Worm (Caenorhabditis elegans): ENCODE measurements around the gene cyp-23A1.

The cyp-23A1 gene

DNA sequence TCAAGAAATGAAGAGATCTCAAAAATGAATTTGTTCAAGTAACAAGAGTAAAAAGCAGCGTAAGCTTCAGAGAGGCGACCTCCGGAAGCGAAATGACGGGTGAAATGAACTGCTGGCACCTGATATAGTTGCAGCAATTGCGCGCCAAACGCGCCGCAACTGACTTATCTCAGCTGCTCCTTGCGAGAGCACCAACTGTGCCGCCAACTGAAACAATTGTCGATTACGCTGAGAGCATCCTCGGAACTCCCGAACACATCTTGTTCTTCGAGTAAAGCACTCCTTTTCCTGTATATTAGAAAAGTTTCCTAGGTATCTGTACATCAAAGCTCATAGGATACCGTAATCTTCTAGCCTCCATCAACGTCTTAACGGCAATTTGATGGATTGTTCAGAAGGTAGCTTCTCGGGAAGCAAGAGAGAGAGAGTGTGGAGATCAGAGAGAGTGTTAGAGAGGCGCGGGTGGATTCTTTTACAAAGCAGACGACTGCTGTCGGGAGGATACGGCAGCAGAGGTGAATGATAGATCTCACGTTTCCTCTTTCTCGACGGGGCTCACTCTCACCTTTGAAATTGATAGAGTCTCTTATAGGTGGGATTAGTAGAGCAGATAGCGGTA is 8.1 kb downstream of the cyp-23A1 start:
- TF ChIP-seq T22C8.4 (GFP tag; IDR thresholded peaks at IDR 0.05) = no peak
- TF ChIP-seq klf-2 (GFP tag; conservative IDR thresholded peaks at IDR 0.05) = no peak
- TF ChIP-seq ref-1 (GFP tag; conservative IDR thresholded peaks at IDR 0.05) = no peak
- no peak for TF ChIP-seq flt-1 (GFP tag; IDR thresholded peaks at IDR 0.05)
- TF ChIP-seq med-1 (GFP tag; optimal IDR thresholded peaks at IDR 0.05; ENCODE audit: insufficient read depth) = no peak
- no peak for TF ChIP-seq tab-1 (GFP tag; IDR thresholded peaks at IDR 0.05)
- no peak for TF ChIP-seq ztf-23 (GFP tag; IDR thresholded peaks at IDR 0.05)
- TF ChIP-seq cog-1 (tag; optimal IDR thresholded peaks at IDR 0.05) = no peak
- no peak for TF ChIP-seq ztf-29 (GFP tag; IDR thresholded peaks at IDR 0.05)

DNA sequence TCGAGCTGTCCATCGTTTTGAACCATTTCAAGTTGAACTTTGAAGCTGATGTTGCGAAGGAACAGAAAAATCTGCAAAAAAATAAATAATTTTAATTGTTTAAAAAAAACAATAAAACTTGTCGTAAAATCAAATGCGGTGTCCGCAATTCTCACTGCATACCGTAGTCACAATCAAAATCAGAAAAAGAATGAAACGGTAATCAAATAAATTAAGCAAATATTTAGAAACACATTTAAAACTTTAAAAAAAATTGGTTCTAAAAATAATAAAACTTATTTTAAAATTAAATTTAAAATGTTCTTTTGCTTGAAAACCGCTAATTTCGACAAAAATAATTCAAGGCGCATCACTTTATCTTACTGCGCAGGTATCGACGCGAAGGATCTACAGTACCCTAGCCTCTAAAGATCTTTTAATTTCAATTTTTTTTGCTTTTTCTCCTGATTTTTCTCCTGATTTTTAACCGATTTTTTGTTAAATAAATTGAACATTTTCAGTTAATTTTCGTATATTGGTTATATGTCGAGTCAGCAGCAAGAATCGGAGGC is 11.2 kb downstream of the cyp-23A1 start, which contains the start of the genes B0304.4 and B0304.2:
Gene B0304.4 (minus strand): TSS at position 101 of the 551 bp plus-strand sequence.
Gene B0304.2 (plus strand): TSS at position 501 of the 551 bp plus-strand sequence.
- TF ChIP-seq med-1 (GFP tag; optimal IDR thresholded peaks at IDR 0.05; ENCODE audit: insufficient read depth) (no peak), tab-1 (GFP tag; IDR thresholded peaks at IDR 0.05) (no peak), ztf-29 (GFP tag; IDR thresholded peaks at IDR 0.05) (no peak), T22C8.4 (GFP tag; IDR thresholded peaks at IDR 0.05) (no peak), flt-1 (GFP tag; IDR thresholded peaks at IDR 0.05) (no peak), klf-2 (GFP tag; conservative IDR thresholded peaks at IDR 0.05) (no peak), ref-1 (GFP tag; conservative IDR thresholded peaks at IDR 0.05) (no peak), cog-1 (tag; optimal IDR thresholded peaks at IDR 0.05) (no peak), ztf-23 (GFP tag; IDR thresholded peaks at IDR 0.05) (no peak)

DNA sequence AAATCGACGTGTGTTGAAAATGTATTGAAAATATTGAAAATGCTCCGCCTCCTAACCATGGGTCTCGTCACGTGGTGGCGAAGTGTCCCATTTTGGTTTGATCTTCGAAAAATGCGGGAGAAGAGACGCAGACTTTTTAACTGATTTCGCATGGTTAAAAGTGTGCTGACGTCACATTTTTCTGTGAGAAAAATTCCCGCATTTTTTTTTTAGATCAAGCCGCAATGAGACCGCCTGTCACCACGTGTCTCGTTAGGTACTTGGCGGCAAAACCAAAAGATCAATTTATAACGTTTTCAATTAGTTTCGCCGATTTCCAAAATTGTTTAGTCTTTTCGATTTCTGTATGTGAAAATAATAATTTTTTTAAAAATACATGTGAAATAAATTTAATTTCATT is 13.2 kb downstream of the cyp-23A1 start:
- no peak for TF ChIP-seq med-1 (GFP tag; optimal IDR thresholded peaks at IDR 0.05; ENCODE audit: insufficient read depth)
- TF ChIP-seq T22C8.4 (GFP tag; IDR thresholded peaks at IDR 0.05) = no peak
- TF ChIP-seq tab-1 (GFP tag; IDR thresholded peaks at IDR 0.05) = no peak
- no peak for TF ChIP-seq klf-2 (GFP tag; conservative IDR thresholded peaks at IDR 0.05)
- no peak for TF ChIP-seq ref-1 (GFP tag; conservative IDR thresholded peaks at IDR 0.05)
- TF ChIP-seq ztf-23 (GFP tag; IDR thresholded peaks at IDR 0.05) = no peak
- no peak for TF ChIP-seq cog-1 (tag; optimal IDR thresholded peaks at IDR 0.05)
- TF ChIP-seq flt-1 (GFP tag; IDR thresholded peaks at IDR 0.05) = no peak
- TF ChIP-seq ztf-29 (GFP tag; IDR thresholded peaks at IDR 0.05) = no peak

DNA sequence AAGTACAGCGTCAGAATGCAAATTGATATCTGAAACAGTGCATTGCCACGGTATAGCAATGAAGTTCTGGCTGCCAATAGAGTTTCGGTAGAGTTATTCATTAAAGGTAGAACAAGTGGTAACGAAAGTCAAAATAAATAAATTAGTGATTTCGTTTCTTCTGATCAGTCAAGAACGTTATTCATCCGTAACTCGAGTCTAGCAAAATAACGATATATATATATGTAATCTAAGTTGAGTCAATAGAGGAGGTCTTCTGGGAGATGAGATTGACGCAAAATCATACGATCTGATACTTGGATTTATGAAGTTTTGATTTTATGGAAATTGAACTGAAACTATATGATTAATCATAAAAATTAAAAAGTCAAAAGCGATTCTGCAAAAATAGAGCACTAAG is 15.8 kb downstream of the cyp-23A1 start, which contains the start of gene sra-35:
Gene sra-35 (minus strand): TSS at position 101 of the 400 bp plus-strand sequence.
- TF ChIP-seq tab-1 (GFP tag; IDR thresholded peaks at IDR 0.05) = no peak
- no peak for TF ChIP-seq flt-1 (GFP tag; IDR thresholded peaks at IDR 0.05)
- no peak for TF ChIP-seq ztf-29 (GFP tag; IDR thresholded peaks at IDR 0.05)
- no peak for TF ChIP-seq ref-1 (GFP tag; conservative IDR thresholded peaks at IDR 0.05)
- no peak for TF ChIP-seq T22C8.4 (GFP tag; IDR thresholded peaks at IDR 0.05)
- no peak for TF ChIP-seq ztf-23 (GFP tag; IDR thresholded peaks at IDR 0.05)
- TF ChIP-seq med-1 (GFP tag; optimal IDR thresholded peaks at IDR 0.05; ENCODE audit: insufficient read depth) = no peak
- no peak for TF ChIP-seq cog-1 (tag; optimal IDR thresholded peaks at IDR 0.05)
- TF ChIP-seq klf-2 (GFP tag; conservative IDR thresholded peaks at IDR 0.05) = no peak

DNA sequence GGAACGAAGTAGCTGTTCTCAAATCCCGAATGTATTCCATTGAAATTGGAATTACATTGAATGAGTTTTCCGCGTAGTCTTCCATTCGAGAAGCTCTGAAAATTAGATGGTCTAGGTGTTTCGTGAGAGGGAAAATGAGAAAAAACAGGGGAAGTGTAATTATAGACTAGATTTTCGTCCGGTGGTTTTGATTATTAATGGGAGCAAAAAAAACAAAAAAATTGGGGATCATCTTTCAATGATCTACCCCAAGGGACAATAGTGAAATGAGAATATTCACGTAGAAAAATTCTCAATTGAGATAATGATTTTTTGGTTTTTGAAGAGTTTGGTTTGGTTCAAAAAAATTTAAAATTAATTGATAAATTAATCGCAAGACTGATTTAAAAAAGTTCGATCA is 19.9 kb downstream of the cyp-23A1 start, which contains the start of gene sra-32:
Gene sra-32 (minus strand): TSS at position 101 of the 400 bp plus-strand sequence.
- TF ChIP-seq T22C8.4 (GFP tag; IDR thresholded peaks at IDR 0.05) (no peak), ztf-29 (GFP tag; IDR thresholded peaks at IDR 0.05) (no peak), ref-1 (GFP tag; conservative IDR thresholded peaks at IDR 0.05) (no peak), klf-2 (GFP tag; conservative IDR thresholded peaks at IDR 0.05) (no peak), med-1 (GFP tag; optimal IDR thresholded peaks at IDR 0.05; ENCODE audit: insufficient read depth) (no peak), flt-1 (GFP tag; IDR thresholded peaks at IDR 0.05) (no peak), ztf-23 (GFP tag; IDR thresholded peaks at IDR 0.05) (no peak), cog-1 (tag; optimal IDR thresholded peaks at IDR 0.05) (no peak), tab-1 (GFP tag; IDR thresholded peaks at IDR 0.05) (no peak)

DNA sequence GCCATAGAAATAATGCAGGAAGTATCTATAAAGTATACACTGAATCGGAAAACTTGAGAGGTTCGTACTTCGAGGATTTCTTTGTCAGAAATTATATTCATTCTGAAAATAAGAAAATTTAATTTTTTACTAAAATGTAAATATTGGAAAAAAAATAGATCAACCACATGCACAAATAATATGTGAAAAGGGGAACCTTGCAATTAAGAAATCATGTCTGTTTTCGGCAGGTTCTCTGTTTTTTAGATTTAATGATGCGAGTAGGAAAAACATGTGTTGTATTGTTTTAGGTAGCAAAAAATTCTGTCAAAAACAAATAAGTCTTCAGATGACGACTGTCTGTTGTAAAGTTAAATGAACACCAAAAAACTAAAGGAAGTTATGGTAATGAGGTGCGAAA is 25.1 kb downstream of the cyp-23A1 start, which contains the start of gene sra-33:
Gene sra-33 (minus strand): TSS at position 101 of the 400 bp plus-strand sequence.
- no peak for TF ChIP-seq cog-1 (tag; optimal IDR thresholded peaks at IDR 0.05)
- TF ChIP-seq ztf-23 (GFP tag; IDR thresholded peaks at IDR 0.05) = no peak
- TF ChIP-seq med-1 (GFP tag; optimal IDR thresholded peaks at IDR 0.05; ENCODE audit: insufficient read depth) = no peak
- TF ChIP-seq flt-1 (GFP tag; IDR thresholded peaks at IDR 0.05) = no peak
- TF ChIP-seq ref-1 (GFP tag; conservative IDR thresholded peaks at IDR 0.05) = no peak
- no peak for TF ChIP-seq klf-2 (GFP tag; conservative IDR thresholded peaks at IDR 0.05)
- no peak for TF ChIP-seq T22C8.4 (GFP tag; IDR thresholded peaks at IDR 0.05)
- no peak for TF ChIP-seq ztf-29 (GFP tag; IDR thresholded peaks at IDR 0.05)
- no peak for TF ChIP-seq tab-1 (GFP tag; IDR thresholded peaks at IDR 0.05)

DNA sequence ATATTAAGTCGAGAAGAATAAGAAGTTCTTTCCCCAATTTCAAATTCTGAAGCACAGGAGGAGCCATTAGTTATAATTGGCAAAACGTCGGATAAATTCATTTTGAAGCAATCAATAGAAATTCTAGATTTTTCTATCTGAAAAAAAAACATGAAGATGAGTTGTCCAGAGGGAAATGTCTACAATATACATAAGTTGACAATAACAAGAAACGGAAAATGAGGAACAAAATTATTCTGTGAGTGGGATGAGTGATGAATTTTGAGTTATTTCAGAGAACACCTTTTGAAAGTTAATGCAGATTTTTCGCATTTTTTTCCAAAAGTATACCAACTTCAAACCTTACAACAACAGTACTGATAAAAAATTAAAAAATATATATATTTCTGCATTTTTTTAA is 28.6 kb downstream of the cyp-23A1 start, which contains the start of gene sra-36:
Gene sra-36 (minus strand): TSS at position 101 of the 400 bp plus-strand sequence.
- TF ChIP-seq flt-1 (GFP tag; IDR thresholded peaks at IDR 0.05) (no peak), med-1 (GFP tag; optimal IDR thresholded peaks at IDR 0.05; ENCODE audit: insufficient read depth) (no peak), T22C8.4 (GFP tag; IDR thresholded peaks at IDR 0.05) (no peak), klf-2 (GFP tag; conservative IDR thresholded peaks at IDR 0.05) (no peak), ztf-29 (GFP tag; IDR thresholded peaks at IDR 0.05) (no peak), ref-1 (GFP tag; conservative IDR thresholded peaks at IDR 0.05) (no peak), ztf-23 (GFP tag; IDR thresholded peaks at IDR 0.05) (no peak), cog-1 (tag; optimal IDR thresholded peaks at IDR 0.05) (no peak), tab-1 (GFP tag; IDR thresholded peaks at IDR 0.05) (no peak)

DNA sequence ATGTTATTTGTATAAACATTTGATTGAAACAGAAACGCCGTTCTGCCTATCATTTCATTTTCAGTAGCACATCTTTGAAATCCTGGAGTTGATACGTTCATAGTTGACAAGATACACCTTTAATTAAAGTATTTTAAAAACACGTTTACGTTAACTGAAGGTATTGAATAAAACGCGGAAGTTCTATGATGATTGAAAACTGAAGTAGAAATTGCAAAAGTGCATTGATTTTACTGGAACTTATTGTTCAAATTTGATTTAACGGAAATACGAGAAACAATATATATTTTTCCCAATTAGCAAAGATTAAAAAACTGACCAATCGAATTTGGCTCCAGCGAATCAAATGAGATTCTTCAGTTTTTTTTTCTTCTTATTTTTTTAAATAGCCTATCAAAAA is 31.6 kb downstream of the cyp-23A1 start, which contains the start of gene sra-34:
Gene sra-34 (minus strand): TSS at position 101 of the 400 bp plus-strand sequence.
- TF ChIP-seq cog-1 (tag; optimal IDR thresholded peaks at IDR 0.05) = no peak
- TF ChIP-seq T22C8.4 (GFP tag; IDR thresholded peaks at IDR 0.05) = no peak
- no peak for TF ChIP-seq ref-1 (GFP tag; conservative IDR thresholded peaks at IDR 0.05)
- TF ChIP-seq tab-1 (GFP tag; IDR thresholded peaks at IDR 0.05) = no peak
- no peak for TF ChIP-seq ztf-29 (GFP tag; IDR thresholded peaks at IDR 0.05)
- no peak for TF ChIP-seq flt-1 (GFP tag; IDR thresholded peaks at IDR 0.05)
- TF ChIP-seq med-1 (GFP tag; optimal IDR thresholded peaks at IDR 0.05; ENCODE audit: insufficient read depth) = no peak
- TF ChIP-seq klf-2 (GFP tag; conservative IDR thresholded peaks at IDR 0.05) = no peak
- TF ChIP-seq ztf-23 (GFP tag; IDR thresholded peaks at IDR 0.05) = no peak

DNA sequence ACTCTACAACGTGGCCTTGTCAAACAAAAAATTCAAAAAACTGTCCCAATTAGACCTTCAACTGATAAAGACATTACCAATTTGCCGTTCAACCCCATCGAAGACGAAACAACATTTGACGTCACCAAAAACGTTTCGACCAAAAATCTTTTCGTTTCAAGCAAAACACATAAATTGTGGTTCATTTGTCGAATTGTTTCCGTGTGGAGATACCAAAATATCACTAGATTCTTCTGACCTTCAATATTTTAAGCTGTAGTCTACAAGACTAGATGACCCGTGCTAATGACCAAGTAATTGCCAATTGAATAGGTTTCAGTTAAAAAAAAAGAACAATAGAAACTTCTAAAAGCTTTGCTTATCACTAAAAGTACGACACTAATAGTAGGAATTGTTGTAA is 36.4 kb downstream of the cyp-23A1 start:
- TF ChIP-seq klf-2 (GFP tag; conservative IDR thresholded peaks at IDR 0.05) (no peak), ref-1 (GFP tag; conservative IDR thresholded peaks at IDR 0.05) (no peak), cog-1 (tag; optimal IDR thresholded peaks at IDR 0.05) (no peak), T22C8.4 (GFP tag; IDR thresholded peaks at IDR 0.05) (no peak), tab-1 (GFP tag; IDR thresholded peaks at IDR 0.05) (no peak), ztf-23 (GFP tag; IDR thresholded peaks at IDR 0.05) (no peak)

Measured in whole organism, midembryonic.